Worm (Caenorhabditis elegans) whole organism, mixed stage, embryonic: Measurements from ENCODE around the gene K08D9.10.
A peak's percentile ranks its signal among the peaks of the same experiment; 100 is the strongest.

Experiments used
- M03D4.4 ChIP-seq: sonication (generic microtip); optimal IDR thresholded peaks from 2 replicates; lab custom pipeline; 2017; ENCODE audit warnings: mild to moderate bottlenecking, missing genetic modification characterization, missing compliant biosample characterization
- bed-3 ChIP-seq: fragments of 200-800 bp; sonication (Bioruptor generic); optimal IDR thresholded peaks from 3 replicates; lab custom pipeline; 2018; ENCODE audit warnings: mild to moderate bottlenecking, missing genetic modification characterization, moderate library complexity, missing compliant biosample characterization
- blmp-1 ChIP-seq: fragments of 150-350 bp; optimal IDR thresholded peaks from 2 replicates; lab custom pipeline; 2014; ENCODE audit warnings: missing biosample characterization, missing genetic modification characterization
- ceh-39 ChIP-seq: fragments of 150-350 bp; optimal IDR thresholded peaks from 2 replicates; lab custom pipeline; 2014; ENCODE audit warnings: missing biosample characterization, missing genetic modification characterization
- ceh-83 ChIP-seq: fragments of 200-800 bp; sonication (Bioruptor generic); optimal IDR thresholded peaks from 2 replicates; lab custom pipeline; 2018; ENCODE audit warnings: mild to moderate bottlenecking, missing genetic modification characterization, missing compliant biosample characterization
- ces-1 ChIP-seq: fragments of 150-350 bp; optimal IDR thresholded peaks from 2 replicates; lab custom pipeline; 2014; ENCODE audit warnings: missing biosample characterization, missing genetic modification reagents, missing genetic modification characterization
- cnd-1 ChIP-seq: fragments of 200-800 bp; sonication (Bioruptor generic); optimal IDR thresholded peaks from 2 replicates; lab custom pipeline; 2018; ENCODE audit warnings: mild to moderate bottlenecking, missing genetic modification characterization, missing compliant biosample characterization
- elt-1 ChIP-seq: sonication (generic microtip); optimal IDR thresholded peaks from 2 replicates; lab custom pipeline; 2017; ENCODE audit warnings: missing genetic modification characterization, mild to moderate bottlenecking, missing compliant biosample characterization, antibody characterized with exemption, moderate library complexity, borderline replicate concordance; ENCODE audit not compliant: insufficient read depth
- elt-3 ChIP-seq: fragments of 150-350 bp; optimal IDR thresholded peaks from 2 replicates; lab custom pipeline; 2014; ENCODE audit warnings: missing biosample characterization, missing genetic modification characterization
- ham-2 ChIP-seq: fragments of 200-800 bp; sonication (Bioruptor generic); optimal IDR thresholded peaks from 2 replicates; lab custom pipeline; 2018; ENCODE audit warnings: mild to moderate bottlenecking, missing genetic modification characterization, missing compliant biosample characterization
- hlh-1 ChIP-seq: fragments of 150-350 bp; optimal IDR thresholded peaks from 2 replicates; lab custom pipeline; 2014; ENCODE audit warnings: missing biosample characterization, missing genetic modification reagents, missing genetic modification characterization
- lin-13 ChIP-seq: fragments of 150-350 bp; optimal IDR thresholded peaks from 2 replicates; lab custom pipeline; 2014; ENCODE audit warnings: missing biosample characterization, missing genetic modification characterization
- lin-32 ChIP-seq: fragments of 200-800 bp; sonication (Bioruptor generic); optimal IDR thresholded peaks from 2 replicates; lab custom pipeline; 2018; ENCODE audit warnings: mild to moderate bottlenecking, missing genetic modification characterization, missing compliant biosample characterization
- lsy-2 ChIP-seq: fragments of 150-350 bp; optimal IDR thresholded peaks from 2 replicates; lab custom pipeline; 2014; ENCODE audit warnings: missing biosample characterization, missing genetic modification characterization
- mab-5 ChIP-seq: fragments of 150-350 bp; optimal IDR thresholded peaks from 2 replicates; lab custom pipeline; 2014; ENCODE audit warnings: missing biosample characterization, missing genetic modification characterization
- mep-1 ChIP-seq: fragments of 150-350 bp; optimal IDR thresholded peaks from 2 replicates; lab custom pipeline; 2017; ENCODE audit warnings: missing biosample characterization, missing genetic modification reagents, missing genetic modification characterization, inconsistent platforms
- mls-2 ChIP-seq: sonication (generic microtip); optimal IDR thresholded peaks from 2 replicates; lab custom pipeline; 2016; ENCODE audit warnings: mild to moderate bottlenecking, missing genetic modification characterization, moderate library complexity, missing compliant biosample characterization
- nhr-12 ChIP-seq: fragments of 150-350 bp; optimal IDR thresholded peaks from 2 replicates; lab custom pipeline; 2014; ENCODE audit warnings: missing biosample characterization, missing genetic modification characterization
- nhr-2 ChIP-seq: fragments of 150-350 bp; optimal IDR thresholded peaks from 2 replicates; lab custom pipeline; 2014; ENCODE audit warnings: missing biosample characterization, missing genetic modification characterization
- nhr-28 ChIP-seq: fragments of 150-350 bp; optimal IDR thresholded peaks from 2 replicates; lab custom pipeline; 2014; ENCODE audit warnings: missing biosample characterization, missing genetic modification characterization
- nhr-76 ChIP-seq: sonication (generic microtip); optimal IDR thresholded peaks from 2 replicates; lab custom pipeline; 2017; ENCODE audit warnings: missing biosample characterization, missing genetic modification characterization
- pha-4 ChIP-seq: fragments of 150-350 bp; optimal IDR thresholded peaks from 2 replicates; lab custom pipeline; 2018; ENCODE audit warnings: missing biosample characterization, missing genetic modification reagents, missing genetic modification characterization
- sem-2 ChIP-seq: fragments of 200-800 bp; sonication (Bioruptor generic); optimal IDR thresholded peaks from 2 replicates; lab custom pipeline; 2018; ENCODE audit warnings: mild to moderate bottlenecking, missing genetic modification characterization, missing compliant biosample characterization
- snpc-4 ChIP-seq: fragments of 150-350 bp; optimal IDR thresholded peaks from 2 replicates; lab custom pipeline; 2014; ENCODE audit warnings: missing biosample characterization, missing genetic modification characterization
- sptf-1 ChIP-seq: sonication (generic microtip); optimal IDR thresholded peaks from 2 replicates; lab custom pipeline; 2017; ENCODE audit warnings: mild to moderate bottlenecking, missing genetic modification characterization, moderate library complexity, missing compliant biosample characterization
- tbx-8 ChIP-seq: fragments of 200-800 bp; sonication (Bioruptor generic); optimal IDR thresholded peaks from 2 replicates; lab custom pipeline; 2018; ENCODE audit warnings: mild to moderate bottlenecking, missing genetic modification characterization, moderate library complexity, missing compliant biosample characterization
- unc-120 ChIP-seq: sonication (generic microtip); optimal IDR thresholded peaks from 2 replicates; lab custom pipeline; 2017; ENCODE audit warnings: missing genetic modification characterization, missing compliant biosample characterization; ENCODE audit not compliant: poor library complexity, severe bottlenecking
- unc-39 ChIP-seq: fragments of 150-350 bp; optimal IDR thresholded peaks from 2 replicates; lab custom pipeline; 2014; ENCODE audit warnings: missing biosample characterization, missing genetic modification characterization
- unc-62 ChIP-seq: fragments of 150-350 bp; optimal IDR thresholded peaks from 2 replicates; lab custom pipeline; 2014; ENCODE audit warnings: missing biosample characterization, missing genetic modification reagents, missing genetic modification characterization
- zip-8 ChIP-seq: fragments of 150-350 bp; optimal IDR thresholded peaks from 2 replicates; lab custom pipeline; 2014; ENCODE audit warnings: missing biosample characterization, missing genetic modification characterization
- ztf-11 ChIP-seq: fragments of 150-350 bp; optimal IDR thresholded peaks from 2 replicates; lab custom pipeline; 2014; ENCODE audit warnings: missing biosample characterization, missing genetic modification characterization

K08D9.10 gene

ce11 chrV:3250153-3250552 lies 19.5 kb downstream of the K08D9.10 start, which contains the start of gene T28A11.13:
Gene T28A11.13 (minus strand): TSS chrV:3250253.
- TF ChIP-seq ham-2 (GFP tag; lab: Kevin White, UChicago) (no peak), ceh-39 (tag; lab: Kevin White, UChicago) (no peak), pha-4 (tag; lab: Kevin White, UChicago) (no peak), unc-62 (GFP tag; lab: Kevin White, UChicago) (no peak), ces-1 (GFP tag; lab: Kevin White, UChicago) (no peak), lin-13 (no peak), blmp-1 (tag; lab: Kevin White, UChicago) (no peak), bed-3 (GFP tag; lab: Kevin White, UChicago) (no peak)

- TF ChIP-seq unc-39 (tag; lab: Kevin White, UChicago) (no peak), elt-1 (tag; lab: Kevin White, UChicago) (no peak), unc-120 (tag; lab: Kevin White, UChicago) (no peak), mls-2 (tag; lab: Kevin White, UChicago) (no peak), tbx-8 (GFP tag; lab: Kevin White, UChicago) (no peak), M03D4.4 (tag; lab: Kevin White, UChicago) (no peak), unc-62 (GFP tag; lab: Kevin White, UChicago) (no peak), lsy-2 (no peak)
These were observed 25.4 kb downstream of the K08D9.10 start, which contains the start of gene srt-63 for ce11 chrV:3256051-3256450. Gene srt-63 (minus strand): TSS chrV:3256151.

ce11 chrV:3256809-3257208 lies 26.1 kb downstream of the K08D9.10 start:
- TF ChIP-seq unc-120 (tag; lab: Kevin White, UChicago) (no peak), nhr-28 (tag; lab: Kevin White, UChicago) (no peak), zip-8 (no peak), lsy-2 (no peak), ham-2 (GFP tag; lab: Kevin White, UChicago) (no peak), mab-5 (tag; lab: Kevin White, UChicago) (no peak), elt-3 (tag; lab: Kevin White, UChicago) (no peak), unc-62 (GFP tag; lab: Kevin White, UChicago) (no peak), blmp-1 (tag; lab: Kevin White, UChicago) (no peak), lin-32 (GFP tag; lab: Kevin White, UChicago) (peak; percentile 88), bed-3 (GFP tag; lab: Kevin White, UChicago) (no peak), nhr-76 (tag; lab: Kevin White, UChicago) (no peak), mls-2 (tag; lab: Kevin White, UChicago) (no peak), nhr-12 (tag; lab: Kevin White, UChicago) (no peak), hlh-1 (peak; percentile 87), snpc-4 (tag; lab: Kevin White, UChicago) (no peak), nhr-2 (tag; lab: Kevin White, UChicago) (peak; percentile 61), cnd-1 (tag; lab: Kevin White, UChicago) (peak; percentile 93), lin-13 (no peak), tbx-8 (GFP tag; lab: Kevin White, UChicago) (no peak), ceh-83 (GFP tag; lab: Kevin White, UChicago) (no peak), mep-1 (tag; lab: Kevin White, UChicago) (peak; percentile 14), ceh-39 (tag; lab: Kevin White, UChicago) (no peak), ces-1 (GFP tag; lab: Kevin White, UChicago) (no peak)

- TF ChIP-seq M03D4.4 (tag; lab: Kevin White, UChicago) = no peak
- no peak for TF ChIP-seq nhr-76 (tag; lab: Kevin White, UChicago)
- no peak for TF ChIP-seq snpc-4 (tag; lab: Kevin White, UChicago)
- TF ChIP-seq ztf-11 (tag; lab: Kevin White, UChicago) = no peak
- no peak for TF ChIP-seq sptf-1 (tag; lab: Kevin White, UChicago)
- TF ChIP-seq mab-5 (tag; lab: Kevin White, UChicago) = no peak
- no peak for TF ChIP-seq unc-62 (GFP tag; lab: Kevin White, UChicago)
- TF ChIP-seq sem-2 (GFP tag; lab: Kevin White, UChicago) = no peak
- no peak for TF ChIP-seq unc-39 (tag; lab: Kevin White, UChicago)
- no peak for TF ChIP-seq lsy-2
- no peak for TF ChIP-seq tbx-8 (GFP tag; lab: Kevin White, UChicago)
These were observed 26.6 kb downstream of the K08D9.10 start, which contains the start of gene T28A11.22 for ce11 chrV:3257277-3257676. Gene T28A11.22 (plus strand): TSS chrV:3257577.
